Worm (Caenorhabditis elegans) whole organism, mixed stage, embryonic: ENCODE data around the gene Y47D7A.15.

Experiments
- ceh-43 ChIP-seq: fragments of 200-800 bp; sonication (Bioruptor generic); optimal IDR thresholded peaks from 2 replicates; lab custom pipeline; 2018; ENCODE audit warnings: mild to moderate bottlenecking, missing genetic modification characterization, moderate library complexity, missing compliant biosample characterization
- elt-1 ChIP-seq: sonication (generic microtip); optimal IDR thresholded peaks from 2 replicates; lab custom pipeline; 2017; ENCODE audit warnings: missing genetic modification characterization, mild to moderate bottlenecking, missing compliant biosample characterization, antibody characterized with exemption, moderate library complexity, borderline replicate concordance; ENCODE audit not compliant: insufficient read depth
- mab-5 ChIP-seq: fragments of 150-350 bp; optimal IDR thresholded peaks from 2 replicates; lab custom pipeline; 2014; ENCODE audit warnings: missing biosample characterization, missing genetic modification characterization
- nhr-76 ChIP-seq: sonication (generic microtip); optimal IDR thresholded peaks from 2 replicates; lab custom pipeline; 2017; ENCODE audit warnings: missing biosample characterization, missing genetic modification characterization
- pha-4 ChIP-seq: fragments of 150-350 bp; optimal IDR thresholded peaks from 2 replicates; lab custom pipeline; 2018; ENCODE audit warnings: missing biosample characterization, missing genetic modification reagents, missing genetic modification characterization
- unc-62 ChIP-seq: fragments of 150-350 bp; optimal IDR thresholded peaks from 2 replicates; lab custom pipeline; 2014; ENCODE audit warnings: missing biosample characterization, missing genetic modification reagents, missing genetic modification characterization
- ztf-11 ChIP-seq: fragments of 150-350 bp; optimal IDR thresholded peaks from 2 replicates; lab custom pipeline; 2014; ENCODE audit warnings: missing biosample characterization, missing genetic modification characterization

DNA sequence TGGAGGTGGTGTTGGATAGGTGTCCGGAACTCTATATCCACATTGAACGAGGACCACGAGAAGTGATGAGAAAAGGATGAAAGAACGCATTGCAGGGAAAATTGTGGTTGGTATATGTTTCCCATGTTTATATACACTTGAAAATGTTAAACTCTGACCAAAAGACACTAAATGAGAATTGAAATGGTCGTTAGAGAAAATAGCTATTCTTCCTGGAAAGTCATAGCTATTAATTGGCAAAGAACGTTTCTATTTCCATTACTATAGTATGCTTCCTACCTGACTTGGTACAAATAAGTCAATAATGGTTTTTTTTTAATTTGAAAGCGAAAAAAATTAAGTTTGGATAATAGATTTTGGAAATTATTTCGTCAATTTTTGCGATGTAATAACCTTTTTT lies 16.3 kb downstream of the Y47D7A.15 start, which contains the start of gene Y47D7A.18:
- TF ChIP-seq elt-1 (tag; lab: Kevin White, UChicago) (no peak), ztf-11 (tag; lab: Kevin White, UChicago) (no peak), mab-5 (no peak), ceh-43 (GFP tag; lab: Kevin White, UChicago) (no peak), nhr-76 (tag; lab: Kevin White, UChicago) (no peak), unc-62 (GFP tag; lab: Kevin White, UChicago) (no peak), pha-4 (no peak)
